Worm (Caenorhabditis elegans): ENCODE data around the gene dyc-1.

dyc-1 gene

ce11 chrX:14049235-14049634 lies at the start of gene dyc-1:
TSS of gene dyc-1 (plus strand) at chrX:14049535.
- TF ChIP-seq gei-17 (GFP tag; optimal IDR thresholded peaks at IDR 0.05) (no peak), C06A6.2 (GFP tag; conservative IDR thresholded peaks at IDR 0.05) (no peak), Y67H2A.10 (GFP tag; conservative IDR thresholded peaks at IDR 0.05) (no peak), ztf-3 (GFP tag; optimal IDR thresholded peaks at IDR 0.05) (no peak), B0336.3 (GFP tag; IDR thresholded peaks at IDR 0.05) (no peak), zfh-2 (GFP tag; conservative IDR thresholded peaks at IDR 0.05) (no peak), tbx-9 (tag; optimal IDR thresholded peaks at IDR 0.05; ENCODE audit: borderline replicate concordance) (no peak), lin-35 (GFP tag; optimal IDR thresholded peaks at IDR 0.05) (no peak), ceh-40 (GFP tag; IDR thresholded peaks at IDR 0.05) (no peak), lin-26 (GFP tag; IDR thresholded peaks at IDR 0.05) (no peak), F57C9.4 (tag; optimal IDR thresholded peaks at IDR 0.05) (no peak), let-526 (GFP tag; IDR thresholded peaks at IDR 0.05) (no peak), D2030.7 (GFP tag; IDR thresholded peaks at IDR 0.05) (no peak), nhr-90 (tag; optimal IDR thresholded peaks at IDR 0.05) (no peak), ccch-3 (GFP tag; optimal IDR thresholded peaks at IDR 0.05) (no peak), C17E4.6 (GFP tag; IDR thresholded peaks at IDR 0.05) (no peak), F57A8.1 (GFP tag; optimal IDR thresholded peaks at IDR 0.05) (no peak)

- TF ChIP-seq die-1 (tag; optimal IDR thresholded peaks at IDR 0.05): no peak
- no peak for TF ChIP-seq zim-3 (tag; optimal IDR thresholded peaks at IDR 0.05)
- no peak for TF ChIP-seq ztf-22 (GFP tag; optimal IDR thresholded peaks at IDR 0.05)
- TF ChIP-seq lin-40 (tag; optimal IDR thresholded peaks at IDR 0.05): peak; percentile 9
- no peak for TF ChIP-seq ceh-40 (GFP tag; IDR thresholded peaks at IDR 0.05)
- TF ChIP-seq nhr-80 (tag; optimal IDR thresholded peaks at IDR 0.05): peak; percentile 78
- TF ChIP-seq rpc-1 (optimal IDR thresholded peaks at IDR 0.05): no peak
- no peak for TF ChIP-seq rpc-1 (tag; optimal IDR thresholded peaks at IDR 0.05)
- no peak for TF ChIP-seq snpc-3.4 (tag; optimal IDR thresholded peaks at IDR 0.05)
- TF ChIP-seq Y53F4B.3 (GFP tag; IDR thresholded peaks at IDR 0.05): no peak
- no peak for TF ChIP-seq Y95B8A.8 (GFP tag; IDR thresholded peaks at IDR 0.05)
- no peak for TF ChIP-seq unc-62 (GFP tag; optimal IDR thresholded peaks at IDR 0.05)
- TF ChIP-seq F22D6.2 (tag; optimal IDR thresholded peaks at IDR 0.05): no peak
- TF ChIP-seq ceh-58 (GFP tag; IDR thresholded peaks at IDR 0.05): no peak
- no peak for TF ChIP-seq tbp1 (GFP tag; optimal IDR thresholded peaks at IDR 0.05)
These were observed 49.1 kb upstream of the dyc-1 start for ce11 chrX:14000198-14000748.

- TF ChIP-seq nhr-80 (tag; optimal IDR thresholded peaks at IDR 0.05) (peak; percentile 63), nhr-179 (tag; optimal IDR thresholded peaks at IDR 0.05) (no peak), akir-1 (GFP tag; optimal IDR thresholded peaks at IDR 0.05) (no peak), snpc-4 (GFP tag; optimal IDR thresholded peaks at IDR 0.05) (no peak), snpc-4 (tag; optimal IDR thresholded peaks at IDR 0.05) (peak in 1 of 4 experiments; percentile 16), cebp-1 (GFP tag; IDR thresholded peaks at IDR 0.05) (peak; percentile 20; the same call in 1 of the 2 replicates), cebp-1 (tag; optimal IDR thresholded peaks at IDR 0.05) (peak; percentile 74), lin-54 (GFP tag; optimal IDR thresholded peaks at IDR 0.05) (peak; percentile 14), K12H6.12 (tag; optimal IDR thresholded peaks at IDR 0.05) (no peak), attf-6 (GFP tag; IDR thresholded peaks at IDR 0.05) (no peak), attf-5 (GFP tag; optimal IDR thresholded peaks at IDR 0.05) (peak; percentile 10), F22D6.2 (tag; optimal IDR thresholded peaks at IDR 0.05) (no peak), mcd-1 (GFP tag; IDR thresholded peaks at IDR 0.05) (0 out of 2 replicates have a peak, but pooled peaks have one; percentile 33), pbrm-1 (GFP tag; IDR thresholded peaks at IDR 0.05) (0 out of 2 replicates have a peak, but pooled peaks have one; percentile 18), lin-40 (tag; optimal IDR thresholded peaks at IDR 0.05) (peak; percentile 10), nfyb-1 (GFP tag; IDR thresholded peaks at IDR 0.05) (0 out of 2 replicates have a peak, but pooled peaks have one; percentile 52)
These were observed 47.8 kb upstream of the dyc-1 start, which contains the start of gene cytb-5.1 for ce11 chrX:14001494-14001974. TSS of gene cytb-5.1 (plus strand) at chrX:14001924.

Data from whole organism, young adult.